Worm (Caenorhabditis elegans): ENCODE data around the gene D1005.5.

- TF ChIP-seq dao-5 (tag; optimal IDR thresholded peaks at IDR 0.05) (peak; percentile 11), him-1 (tag; optimal IDR thresholded peaks at IDR 0.05) (peak; percentile 56), W03F9.2 (tag; optimal IDR thresholded peaks at IDR 0.05) (peak; percentile 30)
Observed at ce11 chrX:1454385-1454784, 18.4 kb downstream of the D1005.5 start.

Data from whole organism, L4/young adult.